Worm (Caenorhabditis elegans): ENCODE data around the gene try-9.

The try-9 gene

ce11 chrII:4383306-4383705 is 15.3 kb downstream of the try-9 start, which contains the start of gene fkh-6:
Gene fkh-6, minus strand, starts transcription at chrII:4383406.
- TF ChIP-seq Y55F3AM.14 (GFP tag; optimal IDR thresholded peaks at IDR 0.05) (no peak), ama-1 (optimal IDR thresholded peaks at IDR 0.05) (no peak), egl-27 (tag; optimal IDR thresholded peaks at IDR 0.05) (no peak), nhr-12 (tag; optimal IDR thresholded peaks at IDR 0.05) (no peak), nhr-25 (tag; optimal IDR thresholded peaks at IDR 0.05) (no peak), nhr-23 (tag; optimal IDR thresholded peaks at IDR 0.05) (no peak), mab-5 (tag; optimal IDR thresholded peaks at IDR 0.05) (no peak), ztf-1 (GFP tag; conservative IDR thresholded peaks at IDR 0.05) (no peak), mbf-1 (tag; optimal IDR thresholded peaks at IDR 0.05) (no peak), dmd-4 (tag; optimal IDR thresholded peaks at IDR 0.05) (no peak), unc-39 (tag; optimal IDR thresholded peaks at IDR 0.05) (no peak), nhr-237 (tag; optimal IDR thresholded peaks at IDR 0.05) (no peak)

- TF ChIP-seq nhr-23 (tag; optimal IDR thresholded peaks at IDR 0.05), result no peak
- peak; percentile 40 for TF ChIP-seq blmp-1 (tag; optimal IDR thresholded peaks at IDR 0.05; ENCODE audit: insufficient read depth)
Observed at ce11 chrII:4391072-4391471, 23.0 kb downstream of the try-9 start.

- no peak for TF ChIP-seq elt-3 (tag; optimal IDR thresholded peaks at IDR 0.05)
- TF ChIP-seq nhr-23 (tag; optimal IDR thresholded peaks at IDR 0.05), result no peak
- no peak for TF ChIP-seq peb-1 (tag; optimal IDR thresholded peaks at IDR 0.05)
- no peak for TF ChIP-seq ztf-4 (tag; optimal IDR thresholded peaks at IDR 0.05)
- TF ChIP-seq blmp-1 (tag; optimal IDR thresholded peaks at IDR 0.05; ENCODE audit: insufficient read depth), result peak; percentile 40
- TF ChIP-seq alr-1 (tag; optimal IDR thresholded peaks at IDR 0.05), result no peak
- peak; percentile 73 for TF ChIP-seq nhr-25 (tag; optimal IDR thresholded peaks at IDR 0.05)
- no peak for TF ChIP-seq lsy-2 (tag; optimal IDR thresholded peaks at IDR 0.05)
- no peak for TF ChIP-seq ZK546.5 (tag; optimal IDR thresholded peaks at IDR 0.05)
Observed at ce11 chrII:4392526-4393057, 24.6 kb downstream of the try-9 start, which contains the start of gene mlt-7. Gene mlt-7, plus strand, starts transcription at chrII:4393007.

ce11 chrII:4394438-4394837 is 26.4 kb downstream of the try-9 start:
- TF ChIP-seq unc-39 (tag; optimal IDR thresholded peaks at IDR 0.05), result no peak
- TF ChIP-seq nhr-237 (tag; optimal IDR thresholded peaks at IDR 0.05), result no peak
- TF ChIP-seq ztf-4 (tag; optimal IDR thresholded peaks at IDR 0.05), result no peak
- TF ChIP-seq sem-4 (tag; optimal IDR thresholded peaks at IDR 0.05), result no peak
- TF ChIP-seq sma-9 (GFP tag; optimal IDR thresholded peaks at IDR 0.05), result no peak
- no peak for TF ChIP-seq sma-9 (tag; optimal IDR thresholded peaks at IDR 0.05)
- no peak for TF ChIP-seq lin-39 (tag; optimal IDR thresholded peaks at IDR 0.05)
- TF ChIP-seq aly-2 (tag; optimal IDR thresholded peaks at IDR 0.05), result no peak
- TF ChIP-seq unc-55 (GFP tag; optimal IDR thresholded peaks at IDR 0.05), result no peak
- no peak for TF ChIP-seq snpc-4 (tag; optimal IDR thresholded peaks at IDR 0.05)
- TF ChIP-seq nhr-129 (tag; optimal IDR thresholded peaks at IDR 0.05), result no peak
- TF ChIP-seq elt-1 (tag; optimal IDR thresholded peaks at IDR 0.05), result no peak
- TF ChIP-seq gmeb-1 (tag; optimal IDR thresholded peaks at IDR 0.05), result no peak

ce11 chrII:4405358-4405757 is 37.3 kb downstream of the try-9 start, which contains the start of gene ZK430.5:
Gene ZK430.5, plus strand, starts transcription at chrII:4405658.
- no peak for TF ChIP-seq ceh-82 (tag; optimal IDR thresholded peaks at IDR 0.05)
- TF ChIP-seq nhr-21 (tag; optimal IDR thresholded peaks at IDR 0.05), result no peak
- no peak for TF ChIP-seq ZK546.5 (tag; optimal IDR thresholded peaks at IDR 0.05)

- no peak for TF ChIP-seq sma-9 (GFP tag; optimal IDR thresholded peaks at IDR 0.05)
- TF ChIP-seq sma-9 (tag; optimal IDR thresholded peaks at IDR 0.05), result no peak
- no peak for TF ChIP-seq nhr-23 (tag; optimal IDR thresholded peaks at IDR 0.05)
- no peak for TF ChIP-seq nhr-21 (tag; optimal IDR thresholded peaks at IDR 0.05)
- TF ChIP-seq nhr-11 (tag; optimal IDR thresholded peaks at IDR 0.05), result no peak
- no peak for TF ChIP-seq F13H6.1 (tag; optimal IDR thresholded peaks at IDR 0.05)
- no peak for TF ChIP-seq ZK546.5 (tag; optimal IDR thresholded peaks at IDR 0.05)
- no peak for TF ChIP-seq peb-1 (tag; optimal IDR thresholded peaks at IDR 0.05)
- TF ChIP-seq ztf-4 (tag; optimal IDR thresholded peaks at IDR 0.05), result no peak
- no peak for TF ChIP-seq mdl-1 (tag; optimal IDR thresholded peaks at IDR 0.05)
- TF ChIP-seq skn-1 (tag; optimal IDR thresholded peaks at IDR 0.05), result no peak
- no peak for TF ChIP-seq ama-1 (optimal IDR thresholded peaks at IDR 0.05)
Observed at ce11 chrII:4409650-4410049, 41.6 kb downstream of the try-9 start.

Measured in whole organism, L2 larva.